2 fruit fly cellular contexts compared by ENCODE assay signal in genomic region chr3L:8731494-8731994, dm6.
TF ChIP-seq lines count a peak whose summit lies in the region.

Cp16 (plus strand) TSS chr3L:8731944.

- TF ChIP-seq CTCF in whole organism, embryonic (GFP tag; optimal IDR thresholded peaks at IDR 0.05; lab: Kevin White, UChicago), result no peak

TF ChIP-seq in whole organism, adult, 20 proteins besides CTCF, POLR2A, EP300 and RAD21:
- peak; percentile 72 for TF ChIP-seq cic (GFP tag; optimal IDR thresholded peaks at IDR 0.05; lab: Kevin White, UChicago)
- TF ChIP-seq toe (GFP tag; optimal IDR thresholded peaks at IDR 0.05; lab: Kevin White, UChicago), result no peak
- no peak for TF ChIP-seq CG1620 (GFP tag; optimal IDR thresholded peaks at IDR 0.05; lab: Kevin White, UChicago)

TF ChIP-seq in whole organism, embryonic, 481 proteins besides CTCF, POLR2A, EP300 and RAD21:
- TF ChIP-seq Dref (GFP tag; IDR thresholded peaks at IDR 0.05; lab: Robert Waterston, UW) (0 out of 2 replicates have a peak, but pooled peaks have one; percentile 1), Hr39 (optimal IDR thresholded peaks at IDR 0.05; lab: Kevin White, UChicago) (peak; percentile 66), knrl (GFP tag; IDR thresholded peaks at IDR 0.05; lab: Robert Waterston, UW; ENCODE audit: partially characterized antibody) (peak; percentile 20; the same call in 1 of the 3 replicates), CG9437 (GFP tag; optimal IDR thresholded peaks at IDR 0.05; lab: Kevin White, UChicago) (no peak), pum (GFP tag; optimal IDR thresholded peaks at IDR 0.05; lab: Kevin White, UChicago) (no peak), CG30431 (GFP tag; optimal IDR thresholded peaks at IDR 0.05; lab: Kevin White, UChicago) (no peak), Max (GFP tag; optimal IDR thresholded peaks at IDR 0.05; lab: Kevin White, UChicago) (no peak), CG11247 (GFP tag; IDR thresholded peaks at IDR 0.05; lab: Robert Waterston, UW) (no peak)
